Fruit fly (Drosophila melanogaster) whole organism, wandering third instar larva: Measurements from ENCODE around the gene CG2233.
A peak's percentile ranks its signal among the peaks of the same experiment; 100 is the strongest.

Source experiments
- Abd-B ChIP-seq: fragments of >200 bp; optimal IDR thresholded peaks from 2 replicates; lab custom pipeline; 2017; ENCODE audit warnings: missing biosample characterization, missing genetic modification characterization
- CG32264 ChIP-seq: fragments of 200-800 bp; sonication (Bioruptor generic); optimal IDR thresholded peaks from 2 replicates; lab custom pipeline; 2016; ENCODE audit warnings: missing biosample characterization, missing genetic modification characterization
- CG9705 ChIP-seq: fragments of 200-800 bp; sonication (Bioruptor generic); optimal IDR thresholded peaks from 2 replicates; lab custom pipeline; 2018; ENCODE audit warnings: missing biosample characterization, mild to moderate bottlenecking, missing genetic modification characterization
- CrebA ChIP-seq: fragments of 200-800 bp; sonication (Bioruptor generic); optimal IDR thresholded peaks from 2 replicates; lab custom pipeline; 2016; ENCODE audit warnings: missing biosample characterization, mild to moderate bottlenecking, missing genetic modification characterization, borderline replicate concordance
- Dfd ChIP-seq: fragments of >200 bp; optimal IDR thresholded peaks from 2 replicates; lab custom pipeline; 2017; ENCODE audit warnings: missing biosample characterization, missing genetic modification characterization
- Dif ChIP-seq: fragments of 200-275, 200-300 bp; sonication (Bioruptor generic); optimal IDR thresholded peaks from 2 replicates; lab custom pipeline; 2018; ENCODE audit warnings: missing biosample characterization, missing genetic modification characterization; ENCODE audit not compliant: partially characterized antibody
- GATAd ChIP-seq: sonication (Bioruptor generic); optimal IDR thresholded peaks from 2 replicates; lab custom pipeline; 2016; ENCODE audit warnings: missing biosample characterization, missing genetic modification characterization
- HLH106 ChIP-seq: fragments of 200-800 bp; optimal IDR thresholded peaks from 3 replicates; lab custom pipeline; 2019; ENCODE audit warnings: missing biosample characterization, mild to moderate bottlenecking, missing genetic modification characterization, moderate library complexity
- Hnf4 ChIP-seq: fragments of 200-800 bp; sonication (Bioruptor generic); optimal IDR thresholded peaks from 2 replicates; lab custom pipeline; 2016; ENCODE audit warnings: missing biosample characterization, mild to moderate bottlenecking, missing genetic modification characterization
- Hr78 ChIP-seq: fragments of >200 bp; optimal IDR thresholded peaks from 2 replicates; lab custom pipeline; 2017; ENCODE audit warnings: missing biosample characterization, missing genetic modification characterization
- Hr83 ChIP-seq: fragments of 200-300 bp; sonication (Bioruptor generic); optimal IDR thresholded peaks from 2 replicates; lab custom pipeline; 2016; ENCODE audit warnings: missing biosample characterization, mild to moderate bottlenecking, missing genetic modification characterization, moderate library complexity; ENCODE audit not compliant: poor library complexity, severe bottlenecking
- Jra ChIP-seq: sonication (Bioruptor generic); optimal IDR thresholded peaks from 2 replicates; lab custom pipeline; 2016; ENCODE audit warnings: missing biosample characterization, missing genetic modification characterization
- Mio ChIP-seq: sonication (Bioruptor generic); optimal IDR thresholded peaks from 2 replicates; lab custom pipeline; 2016; ENCODE audit warnings: missing biosample characterization, missing genetic modification characterization
- Myc ChIP-seq: fragments of >200 bp; optimal IDR thresholded peaks from 2 replicates; lab custom pipeline; 2017
- N ChIP-seq: fragments of >200 bp; optimal IDR thresholded peaks from 2 replicates; lab custom pipeline; 2018; ENCODE audit warnings: missing biosample characterization, missing external identifiers, missing genetic modification characterization
- OdsH ChIP-seq: fragments of 200-800 bp; sonication (Bioruptor generic); optimal IDR thresholded peaks from 2 replicates; lab custom pipeline; 2016; ENCODE audit warnings: missing biosample characterization, mild to moderate bottlenecking, missing genetic modification characterization
- Rel ChIP-seq, 2 experiments: fragments of 200-800 bp; sonication (Bioruptor generic) in 1 of 2; optimal IDR thresholded peaks; 2 replicates in 1 of 2; 3 replicates in 1 of 2; lab custom pipeline; 2016 to 2019; ENCODE audit warnings: mild to moderate bottlenecking in 2 of 2, missing biosample characterization in 2 of 2, missing genetic modification characterization in 2 of 2, moderate library complexity in 1 of 2
- Sp1 ChIP-seq: fragments of 200-800 bp; sonication (Bioruptor generic); optimal IDR thresholded peaks from 3 replicates; lab custom pipeline; 2019; ENCODE audit warnings: missing biosample characterization, mild to moderate bottlenecking, missing genetic modification characterization, moderate library complexity
- Vsx2 ChIP-seq: fragments of 200-300, 225-300 bp; sonication (Bioruptor generic); optimal IDR thresholded peaks from 2 replicates; lab custom pipeline; 2018; ENCODE audit warnings: missing biosample characterization, missing genetic modification characterization; ENCODE audit not compliant: partially characterized antibody
- br ChIP-seq: fragments of 200-800 bp; sonication (Bioruptor generic); optimal IDR thresholded peaks from 2 replicates; lab custom pipeline; 2016; ENCODE audit warnings: missing biosample characterization, missing genetic modification characterization
- brk ChIP-seq: fragments of 200-800 bp; sonication (Bioruptor generic); optimal IDR thresholded peaks from 2 replicates; lab custom pipeline; 2016; ENCODE audit warnings: missing biosample characterization, mild to moderate bottlenecking, missing genetic modification characterization
- dl ChIP-seq, 2 experiments: fragments of 175-275, 200-275 bp in 1 of 2; fragments of 200-275 bp in 1 of 2; sonication (Bioruptor generic); optimal IDR thresholded peaks; lab custom pipeline; 2018; ENCODE audit warnings: mild to moderate bottlenecking in 2 of 2, missing biosample characterization in 2 of 2, missing genetic modification characterization in 2 of 2, moderate library complexity in 2 of 2; ENCODE audit not compliant: partially characterized antibody in 2 of 2, insufficient read depth in 1 of 2
- dmrt93B ChIP-seq: fragments of 200-800 bp; sonication (Bioruptor generic); optimal IDR thresholded peaks from 2 replicates; lab custom pipeline; 2018; ENCODE audit warnings: missing biosample characterization, mild to moderate bottlenecking, missing genetic modification characterization
- dsf ChIP-seq: sonication (Bioruptor generic); optimal IDR thresholded peaks from 2 replicates; lab custom pipeline; 2016; ENCODE audit warnings: missing biosample characterization, missing genetic modification characterization, borderline replicate concordance
- foxo ChIP-seq, 2 experiments: fragments of 200-800 bp; sonication (Bioruptor generic); optimal IDR thresholded peaks; 2 replicates in 1 of 2; 3 replicates in 1 of 2; lab custom pipeline; 2016 to 2017; ENCODE audit warnings: missing biosample characterization in 2 of 2, missing genetic modification characterization in 2 of 2
- fru ChIP-seq: fragments of 200-800 bp; sonication (Bioruptor generic); optimal IDR thresholded peaks from 3 replicates; lab custom pipeline; 2016; ENCODE audit warnings: missing biosample characterization, mild to moderate bottlenecking, missing genetic modification characterization
- h ChIP-seq: fragments of 200-800 bp; sonication (Bioruptor generic); optimal IDR thresholded peaks from 3 replicates; lab custom pipeline; 2016; ENCODE audit warnings: missing biosample characterization, mild to moderate bottlenecking, missing genetic modification characterization
- jim ChIP-seq: fragments of 175-275, 200-325 bp; sonication (Bioruptor generic); optimal IDR thresholded peaks from 2 replicates; lab custom pipeline; 2016; ENCODE audit warnings: missing biosample characterization, mild to moderate bottlenecking, missing genetic modification characterization
- pan ChIP-seq: fragments of >200 bp; optimal IDR thresholded peaks from 2 replicates; lab custom pipeline; 2017
- psq ChIP-seq: fragments of 200-800 bp; sonication (Bioruptor generic); optimal IDR thresholded peaks from 3 replicates; lab custom pipeline; 2017; ENCODE audit warnings: missing biosample characterization, mild to moderate bottlenecking, missing genetic modification characterization, moderate library complexity
- rgr ChIP-seq: fragments of 200-800 bp; sonication (Bioruptor generic); optimal IDR thresholded peaks from 3 replicates; lab custom pipeline; 2016; ENCODE audit warnings: missing biosample characterization, mild to moderate bottlenecking, missing genetic modification characterization
- sage ChIP-seq: fragments of 200-800 bp; sonication (Bioruptor generic); optimal IDR thresholded peaks from 2 replicates; lab custom pipeline; 2016; ENCODE audit warnings: missing biosample characterization, mild to moderate bottlenecking, missing genetic modification characterization
- sv ChIP-seq: fragments of 200-800 bp; sonication (Bioruptor generic); optimal IDR thresholded peaks from 3 replicates; lab custom pipeline; 2016; ENCODE audit warnings: missing biosample characterization, missing genetic modification characterization
- tai ChIP-seq: sonication (Bioruptor generic); optimal IDR thresholded peaks from 2 replicates; lab custom pipeline; 2016; ENCODE audit warnings: missing biosample characterization, missing genetic modification characterization
- usp ChIP-seq: fragments of >200 bp; optimal IDR thresholded peaks from 2 replicates; lab custom pipeline; 2017; ENCODE audit warnings: missing biosample characterization, missing genetic modification characterization
- woc ChIP-seq: sonication (Bioruptor generic); optimal IDR thresholded peaks from 2 replicates; lab custom pipeline; 2016; ENCODE audit warnings: missing biosample characterization, mild to moderate bottlenecking, missing genetic modification characterization

CG2233 gene

dm6 chrX:8060921-8061270 lies 23.6 kb upstream of the CG2233 start:
- TF ChIP-seq Hr78 (GFP tag; lab: Kevin White, UChicago) (peak; percentile 65), Hr83 (GFP tag; lab: Kevin White, UChicago) (peak; percentile 29), fru (GFP tag; lab: Kevin White, UChicago) (peak; percentile 33), dl (GFP tag; optimal IDR thresholded peaks at IDR 0.05; lab: Kevin White, UChicago; ENCODE audit: insufficient read depth in 1 of 2, partially characterized antibody in 2 of 2) (peak; percentile 91 to 92), pan (lab: Kevin White, UChicago) (no peak), psq (no peak), dmrt93B (GFP tag; lab: Kevin White, UChicago) (no peak), CrebA (GFP tag; lab: Kevin White, UChicago) (peak; percentile 50), sage (GFP tag; lab: Kevin White, UChicago) (peak; percentile 23), Abd-B (GFP tag; lab: Kevin White, UChicago) (peak; percentile 50), jim (GFP tag; lab: Kevin White, UChicago) (no peak), GATAd (GFP tag; lab: Kevin White, UChicago) (no peak), h (peak; percentile 91), Dif (peak; percentile 93), Hnf4 (GFP tag; lab: Kevin White, UChicago) (no peak), HLH106 (tag; lab: Kevin White, UChicago) (no peak), Sp1 (peak; percentile 34), sv (no peak), Vsx2 (GFP tag; lab: Kevin White, UChicago) (peak; percentile 84), woc (no peak), N (GFP tag; lab: Kevin White, UChicago) (peak; percentile 99), tai (GFP tag; lab: Kevin White, UChicago) (no peak)

DNA sequence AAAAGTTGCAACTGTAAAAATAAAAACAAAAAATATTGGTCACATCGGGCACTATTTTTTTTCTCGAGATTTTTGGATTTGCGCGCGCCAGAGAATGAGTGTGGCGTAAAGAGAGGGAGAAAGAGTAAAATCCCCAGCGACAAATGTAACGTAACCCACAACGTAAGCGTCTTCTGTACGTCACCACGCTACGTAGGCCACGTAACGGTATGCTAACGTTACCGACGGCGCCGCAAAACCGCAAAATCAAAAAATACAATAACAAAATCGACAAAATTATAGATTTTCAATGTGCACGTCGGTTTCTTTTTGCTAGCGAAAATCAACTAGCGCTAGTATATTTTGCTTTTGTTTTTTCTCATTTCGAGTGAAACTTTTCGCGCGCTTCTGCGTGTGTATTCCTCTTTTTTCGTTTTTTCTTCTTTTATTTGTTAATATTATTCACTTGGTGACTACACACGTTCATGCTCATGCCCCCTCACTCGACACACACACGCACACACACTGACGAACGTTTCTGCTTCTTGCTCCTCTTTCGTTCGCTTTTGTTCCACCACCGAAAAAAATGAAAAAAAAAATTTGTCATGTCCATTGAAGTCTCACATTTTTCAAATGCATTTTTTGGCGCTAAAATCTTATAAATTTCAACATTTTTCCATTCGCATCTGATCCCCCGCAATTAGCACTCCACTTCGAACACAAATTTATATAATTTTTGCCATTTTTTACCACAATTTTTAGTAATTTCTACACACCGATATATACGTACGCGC lies 23.0 kb upstream of the CG2233 start:
- TF ChIP-seq usp (GFP tag; lab: Kevin White, UChicago) (no peak), jim (GFP tag; lab: Kevin White, UChicago) (peak; percentile 83), Mio (GFP tag; lab: Kevin White, UChicago) (no peak), dsf (no peak), fru (GFP tag; lab: Kevin White, UChicago) (peak; percentile 92), psq (peak; percentile 72), Rel (GFP tag; optimal IDR thresholded peaks at IDR 0.05; lab: Kevin White, UChicago) (no peak), Rel (tag; optimal IDR thresholded peaks at IDR 0.05; lab: Kevin White, UChicago) (peak; percentile 11)

- no peak for TF ChIP-seq HLH106 (tag; lab: Kevin White, UChicago)
- no peak for TF ChIP-seq h
- TF ChIP-seq Sp1 = no peak
- TF ChIP-seq sv = no peak
- TF ChIP-seq Vsx2 (GFP tag; lab: Kevin White, UChicago) = no peak
- no peak for TF ChIP-seq N (GFP tag; lab: Kevin White, UChicago)
- TF ChIP-seq CrebA (GFP tag; lab: Kevin White, UChicago) = no peak
- TF ChIP-seq Abd-B (GFP tag; lab: Kevin White, UChicago) = no peak
- no peak for TF ChIP-seq usp (GFP tag; lab: Kevin White, UChicago)
- no peak for TF ChIP-seq CG9705
Observed at dm6 chrX:8059629-8060028, 22.3 kb upstream of the CG2233 start.

DNA sequence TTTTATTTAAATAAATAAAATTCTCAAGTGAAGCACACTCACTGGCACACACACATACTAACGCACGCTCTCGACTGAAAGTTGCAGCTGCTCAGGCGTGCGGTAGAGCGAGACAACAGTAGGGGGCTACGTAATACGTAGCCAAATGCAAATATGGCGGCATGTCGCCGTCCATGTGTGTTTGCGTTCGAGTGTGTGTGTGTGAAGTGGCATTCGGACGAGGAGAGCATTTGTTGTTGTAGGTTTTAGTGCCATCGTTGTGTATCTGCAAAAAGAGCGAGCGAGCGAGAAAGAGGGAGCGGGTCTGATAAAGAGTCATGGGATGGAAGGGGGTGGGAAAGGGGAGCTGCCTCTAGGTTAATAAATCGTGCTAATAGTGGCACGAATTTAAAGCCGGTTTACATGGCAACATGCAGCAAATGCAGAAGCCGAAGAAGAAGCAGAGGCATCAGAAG lies 21.2 kb upstream of the CG2233 start:
- TF ChIP-seq Mio (GFP tag; lab: Kevin White, UChicago) (no peak), Dif (peak; percentile 23), rgr (GFP tag; lab: Kevin White, UChicago) (peak; percentile 33), Jra (GFP tag; lab: Kevin White, UChicago) (peak; percentile 65), psq (peak; percentile 52), h (peak; percentile 78), N (GFP tag; lab: Kevin White, UChicago) (peak; percentile 31), Rel (GFP tag; optimal IDR thresholded peaks at IDR 0.05; lab: Kevin White, UChicago) (peak; percentile 22), Rel (tag; optimal IDR thresholded peaks at IDR 0.05; lab: Kevin White, UChicago) (peak; percentile 85), Sp1 (peak; percentile 13), OdsH (no peak), foxo (GFP tag; optimal IDR thresholded peaks at IDR 0.05; lab: Kevin White, UChicago) (peak; percentile 6 to 20), Hnf4 (GFP tag; lab: Kevin White, UChicago) (peak; percentile 59), fru (GFP tag; lab: Kevin White, UChicago) (peak; percentile 37), CG9705 (no peak), Hr83 (GFP tag; lab: Kevin White, UChicago) (peak; percentile 53), dl (GFP tag; optimal IDR thresholded peaks at IDR 0.05; lab: Kevin White, UChicago; ENCODE audit: insufficient read depth in 1 of 2, partially characterized antibody in 2 of 2) (peak in 1 of 2 experiments; percentile 76), brk (peak; percentile 70), CrebA (GFP tag; lab: Kevin White, UChicago) (peak; percentile 77), br (GFP tag; lab: Kevin White, UChicago) (peak; percentile 23), Myc (no peak), Dfd (no peak), CG32264 (GFP tag; lab: Kevin White, UChicago) (no peak), sv (no peak)
